Fruit fly (Drosophila melanogaster): Measurements from ENCODE around the gene CG7840.

The CG7840 gene

DNA sequence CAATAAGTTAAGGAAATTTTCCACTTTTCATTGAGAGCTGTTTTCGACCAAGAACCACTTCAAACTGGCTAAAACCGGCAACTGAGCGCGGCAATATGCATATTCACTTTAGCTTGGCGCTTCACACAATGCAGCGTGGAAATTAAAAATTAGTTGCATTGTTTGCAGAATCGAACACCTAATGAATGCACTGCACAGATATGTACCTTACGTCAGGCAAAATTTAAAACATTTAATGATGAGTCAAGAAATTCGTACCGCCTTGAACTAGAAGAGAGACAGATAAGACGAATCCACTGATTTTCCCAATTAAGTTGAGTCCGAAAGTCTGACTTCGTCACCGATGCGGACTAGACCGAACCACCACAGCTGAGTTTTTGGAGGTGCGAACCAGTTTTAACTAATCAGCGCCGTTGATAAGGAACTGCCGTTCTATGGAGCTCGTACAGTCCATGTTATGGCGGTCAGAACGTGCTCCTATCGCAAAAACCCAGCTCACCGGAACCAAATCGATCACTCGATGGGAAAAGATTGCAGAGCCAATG, 22.5 kb downstream of the CG7840 start:
- TF ChIP-seq tj (GFP tag; optimal IDR thresholded peaks at IDR 0.05): peak; percentile 96
- no peak for TF ChIP-seq Clk (GFP tag; optimal IDR thresholded peaks at IDR 0.05)

DNA sequence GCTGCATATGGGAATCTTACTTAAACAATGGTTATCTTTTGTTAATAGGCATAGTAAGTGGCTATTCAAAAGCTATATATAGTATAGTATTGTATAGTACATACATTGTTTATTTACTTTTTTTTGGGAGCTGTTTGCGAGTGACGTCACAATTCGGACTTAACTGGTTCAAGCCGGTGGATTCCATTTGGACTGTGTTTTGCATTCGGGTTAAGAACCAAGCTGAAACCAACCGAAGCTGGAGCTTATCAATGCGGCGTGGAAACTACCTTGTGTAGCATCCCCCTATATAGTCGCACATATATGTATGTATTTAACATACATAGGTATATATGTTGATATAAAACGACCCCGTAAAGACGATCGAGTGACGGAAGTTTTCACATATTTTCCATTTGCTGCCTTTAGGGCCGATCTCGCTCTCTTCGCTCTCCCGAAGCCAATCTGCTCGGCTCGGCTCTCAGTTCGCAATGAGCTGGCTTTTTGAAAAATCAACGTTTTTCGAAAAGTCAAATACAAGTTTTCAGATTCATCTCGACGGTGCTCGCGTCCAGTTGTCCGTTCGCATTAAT, 23.2 kb downstream of the CG7840 start:
- no peak for TF ChIP-seq Clk (GFP tag; optimal IDR thresholded peaks at IDR 0.05)
- TF ChIP-seq CG33017 (tag; optimal IDR thresholded peaks at IDR 0.05): no peak
- TF ChIP-seq cic (GFP tag; optimal IDR thresholded peaks at IDR 0.05): no peak
- TF ChIP-seq CG1620 (GFP tag; optimal IDR thresholded peaks at IDR 0.05): no peak
- TF ChIP-seq kay (GFP tag; ENCODE audit: borderline replicate concordance): peak; percentile 85
- no peak for TF ChIP-seq pad (GFP tag; optimal IDR thresholded peaks at IDR 0.05)
- TF ChIP-seq tj (GFP tag; optimal IDR thresholded peaks at IDR 0.05): no peak
- TF ChIP-seq CG11617 (GFP tag; optimal IDR thresholded peaks at IDR 0.05): no peak

DNA sequence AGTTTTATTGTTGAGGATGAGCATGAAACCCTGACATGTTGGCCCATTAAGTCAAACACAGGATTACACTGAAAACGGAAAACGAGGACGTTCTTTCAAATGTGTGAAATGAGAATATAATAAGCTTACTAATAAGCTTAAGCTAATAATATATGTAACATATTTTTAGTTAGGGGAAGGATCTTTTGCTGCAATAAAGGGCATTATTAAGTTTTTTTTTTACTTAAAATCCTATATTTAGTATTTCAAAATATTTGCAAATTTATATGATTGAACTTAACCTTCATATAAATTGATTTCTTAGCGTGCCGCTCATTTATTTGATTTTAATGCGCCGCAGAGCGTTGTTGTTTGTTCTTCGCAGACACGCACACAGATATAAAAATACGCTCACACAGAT, 27.8 kb downstream of the CG7840 start:
- TF ChIP-seq CG5204 (GFP tag; optimal IDR thresholded peaks at IDR 0.05): no peak
- TF ChIP-seq ovo (GFP tag; optimal IDR thresholded peaks at IDR 0.05): no peak
- no peak for TF ChIP-seq CG14711 (tag; optimal IDR thresholded peaks at IDR 0.05)
- no peak for TF ChIP-seq CG11617 (GFP tag; optimal IDR thresholded peaks at IDR 0.05)
- no peak for TF ChIP-seq CG7101 (tag; optimal IDR thresholded peaks at IDR 0.05)
- TF ChIP-seq Hr96 (GFP tag; optimal IDR thresholded peaks at IDR 0.05): no peak
- TF ChIP-seq bab1 (GFP tag; optimal IDR thresholded peaks at IDR 0.05): no peak
- no peak for TF ChIP-seq kay (GFP tag; ENCODE audit: borderline replicate concordance)
- no peak for TF ChIP-seq cnc (optimal IDR thresholded peaks at IDR 0.05)
- TF ChIP-seq toe (GFP tag; optimal IDR thresholded peaks at IDR 0.05): no peak

dm6 chr2L:8333624-8334023, 28.2 kb downstream of the CG7840 start:
- TF ChIP-seq Crg-1 (GFP tag; optimal IDR thresholded peaks at IDR 0.05): no peak
- TF ChIP-seq CG7045 (GFP tag; optimal IDR thresholded peaks at IDR 0.05): no peak
- TF ChIP-seq Mnt (GFP tag; optimal IDR thresholded peaks at IDR 0.05): no peak
- TF ChIP-seq bab1 (GFP tag; optimal IDR thresholded peaks at IDR 0.05): no peak
- no peak for TF ChIP-seq tj (GFP tag; optimal IDR thresholded peaks at IDR 0.05)
- no peak for TF ChIP-seq toe (GFP tag; optimal IDR thresholded peaks at IDR 0.05)
- no peak for TF ChIP-seq CG1620 (GFP tag; optimal IDR thresholded peaks at IDR 0.05)
- TF ChIP-seq cic (GFP tag; optimal IDR thresholded peaks at IDR 0.05): no peak
- no peak for TF ChIP-seq kay (GFP tag; ENCODE audit: borderline replicate concordance)
- TF ChIP-seq CG33017 (tag; optimal IDR thresholded peaks at IDR 0.05): no peak
- no peak for TF ChIP-seq ovo (GFP tag; optimal IDR thresholded peaks at IDR 0.05)

DNA sequence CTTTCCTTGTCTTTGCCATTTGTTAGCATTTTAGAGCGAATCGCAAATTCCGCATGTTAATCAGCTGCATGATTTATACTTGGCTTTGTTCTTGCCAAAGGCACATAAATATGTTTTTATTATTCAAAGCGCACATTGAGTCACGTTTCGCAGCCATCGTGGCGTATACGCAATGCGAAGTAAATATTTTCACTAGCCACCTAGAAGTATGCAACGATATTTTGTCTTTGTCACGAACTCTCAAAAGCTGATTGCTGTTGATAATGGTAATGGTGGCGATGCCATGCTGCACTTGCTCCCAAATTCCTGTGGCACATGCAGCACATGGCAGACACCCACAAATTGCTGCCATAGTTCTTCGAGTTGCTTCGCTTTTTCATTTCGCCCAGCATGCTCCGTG, 29.3 kb downstream of the CG7840 start:
- TF ChIP-seq CG33017 (tag; optimal IDR thresholded peaks at IDR 0.05): no peak
- no peak for TF ChIP-seq CG7101 (tag; optimal IDR thresholded peaks at IDR 0.05)
- no peak for TF ChIP-seq CG1620 (GFP tag; optimal IDR thresholded peaks at IDR 0.05)
- TF ChIP-seq bab1 (GFP tag; optimal IDR thresholded peaks at IDR 0.05): peak; percentile 20
- TF ChIP-seq ovo (GFP tag; optimal IDR thresholded peaks at IDR 0.05): no peak

dm6 chr2L:8338039-8338438, 32.7 kb downstream of the CG7840 start, which contains the start of gene witty:
Gene witty (plus strand): TSS chr2L:8338287.
- TF ChIP-seq CG7045 (GFP tag; optimal IDR thresholded peaks at IDR 0.05): no peak
- no peak for TF ChIP-seq toe (GFP tag; optimal IDR thresholded peaks at IDR 0.05)
- TF ChIP-seq Crg-1 (GFP tag; optimal IDR thresholded peaks at IDR 0.05): no peak
- TF ChIP-seq CG1620 (GFP tag; optimal IDR thresholded peaks at IDR 0.05): no peak
- TF ChIP-seq bab1 (GFP tag; optimal IDR thresholded peaks at IDR 0.05): no peak
- TF ChIP-seq Hr96 (GFP tag; optimal IDR thresholded peaks at IDR 0.05): no peak
- TF ChIP-seq kay (GFP tag; ENCODE audit: borderline replicate concordance): no peak
- TF ChIP-seq CG33017 (tag; optimal IDR thresholded peaks at IDR 0.05): no peak
- no peak for TF ChIP-seq pad (GFP tag; optimal IDR thresholded peaks at IDR 0.05)
- no peak for TF ChIP-seq CG11617 (GFP tag; optimal IDR thresholded peaks at IDR 0.05)
- no peak for TF ChIP-seq cic (GFP tag; optimal IDR thresholded peaks at IDR 0.05)
- TF ChIP-seq Clk (GFP tag; optimal IDR thresholded peaks at IDR 0.05): no peak
- TF ChIP-seq CG5204 (GFP tag; optimal IDR thresholded peaks at IDR 0.05): no peak
- TF ChIP-seq tj (GFP tag; optimal IDR thresholded peaks at IDR 0.05): no peak
- no peak for TF ChIP-seq CG7101 (tag; optimal IDR thresholded peaks at IDR 0.05)
- no peak for TF ChIP-seq CG14711 (tag; optimal IDR thresholded peaks at IDR 0.05)

- TF ChIP-seq ovo (GFP tag; optimal IDR thresholded peaks at IDR 0.05) (no peak), cnc (optimal IDR thresholded peaks at IDR 0.05) (no peak), CG12768 (GFP tag; optimal IDR thresholded peaks at IDR 0.05) (no peak), tj (GFP tag; optimal IDR thresholded peaks at IDR 0.05) (no peak), CG7045 (GFP tag; optimal IDR thresholded peaks at IDR 0.05) (no peak), CG5204 (GFP tag; optimal IDR thresholded peaks at IDR 0.05) (no peak), CG11617 (GFP tag; optimal IDR thresholded peaks at IDR 0.05) (no peak), CG14711 (tag; optimal IDR thresholded peaks at IDR 0.05) (no peak), bab1 (GFP tag; optimal IDR thresholded peaks at IDR 0.05) (no peak), kay (GFP tag; ENCODE audit: borderline replicate concordance) (no peak), Mnt (GFP tag; optimal IDR thresholded peaks at IDR 0.05) (no peak), Crg-1 (GFP tag; optimal IDR thresholded peaks at IDR 0.05) (no peak), CG7101 (tag; optimal IDR thresholded peaks at IDR 0.05) (no peak)
Measured at dm6 chr2L:8339751-8340349, 34.5 kb downstream of the CG7840 start.
